Fruit fly (Drosophila melanogaster): ENCODE results near the gene bai.
A peak's percentile ranks its signal among the peaks of the same experiment; 100 is the strongest.

Gene bai

dm6 chr3R:25077280-25077820 is 38.2 kb downstream of the bai start:
- TF ChIP-seq ken (GFP tag; IDR thresholded peaks at IDR 0.05), result no peak
- no peak for TF ChIP-seq chm (GFP tag; IDR thresholded peaks at IDR 0.05)
- no peak for TF ChIP-seq jigr1 (GFP tag; IDR thresholded peaks at IDR 0.05)
- TF ChIP-seq Taf1 (GFP tag; IDR thresholded peaks at IDR 0.05), result no peak
- TF ChIP-seq her (GFP tag; optimal IDR thresholded peaks at IDR 0.05), result no peak
- TF ChIP-seq cad (GFP tag; optimal IDR thresholded peaks at IDR 0.05), result peak; percentile 75
- TF ChIP-seq jing (GFP tag; optimal IDR thresholded peaks at IDR 0.05), result no peak
- TF ChIP-seq CG7556 (GFP tag; optimal IDR thresholded peaks at IDR 0.05), result no peak
- no peak for TF ChIP-seq Mrtf (GFP tag; IDR thresholded peaks at IDR 0.05)
- no peak for TF ChIP-seq Dfd (GFP tag; optimal IDR thresholded peaks at IDR 0.05)
- no peak for TF ChIP-seq nom (GFP tag; optimal IDR thresholded peaks at IDR 0.05)
- TF ChIP-seq cg (GFP tag; optimal IDR thresholded peaks at IDR 0.05), result no peak
- no peak for TF ChIP-seq HmgZ (tag; optimal IDR thresholded peaks at IDR 0.05)
- TF ChIP-seq dmrt99B (tag; optimal IDR thresholded peaks at IDR 0.05), result no peak
- peak; percentile 87 for TF ChIP-seq zen (tag; optimal IDR thresholded peaks at IDR 0.05)
- no peak for TF ChIP-seq hb (GFP tag; IDR thresholded peaks at IDR 0.05; ENCODE audit: partially characterized antibody)
- TF ChIP-seq Adf1 (GFP tag; IDR thresholded peaks at IDR 0.05), result no peak
- TF ChIP-seq cas (GFP tag; IDR thresholded peaks at IDR 0.05), result no peak
- no peak for TF ChIP-seq CHES-1-like (GFP tag; optimal IDR thresholded peaks at IDR 0.05)
- no peak for TF ChIP-seq CG12104 (GFP tag; optimal IDR thresholded peaks at IDR 0.05)
- no peak for TF ChIP-seq CG9437 (GFP tag; optimal IDR thresholded peaks at IDR 0.05)
- no peak for TF ChIP-seq sd (tag; optimal IDR thresholded peaks at IDR 0.05)
- peak; percentile 8 for TF ChIP-seq ac (GFP tag; optimal IDR thresholded peaks at IDR 0.05)
- no peak for TF ChIP-seq Nf-YB (GFP tag; optimal IDR thresholded peaks at IDR 0.05)
- no peak for TF ChIP-seq NC2α (GFP tag; optimal IDR thresholded peaks at IDR 0.05)
- no peak for TF ChIP-seq crp (GFP tag; optimal IDR thresholded peaks at IDR 0.05)
- TF ChIP-seq CG17361 (GFP tag; IDR thresholded peaks at IDR 0.05), result no peak
- TF ChIP-seq CG18476 (GFP tag; optimal IDR thresholded peaks at IDR 0.05), result no peak
- TF ChIP-seq sens (GFP tag), result peak; percentile 8
- no peak for TF ChIP-seq CG12299 (tag; optimal IDR thresholded peaks at IDR 0.05)
- TF ChIP-seq CG4820 (GFP tag; optimal IDR thresholded peaks at IDR 0.05), result no peak
- TF ChIP-seq CG1603 (tag; optimal IDR thresholded peaks at IDR 0.05), result no peak
- 0 out of 3 replicates have a peak, but pooled peaks have one; percentile 14 for TF ChIP-seq zfh1 (GFP tag; IDR thresholded peaks at IDR 0.05)
- no peak for TF ChIP-seq Hr51 (GFP tag; optimal IDR thresholded peaks at IDR 0.05)
- no peak for TF ChIP-seq CG1792 (GFP tag; optimal IDR thresholded peaks at IDR 0.05)
- no peak for TF ChIP-seq vnd (GFP tag; IDR thresholded peaks at IDR 0.05; ENCODE audit: partially characterized antibody)
- TF ChIP-seq Atf3 (GFP tag; optimal IDR thresholded peaks at IDR 0.05), result no peak
- no peak for TF ChIP-seq CG10959 (GFP tag; IDR thresholded peaks at IDR 0.05)
- no peak for TF ChIP-seq sug (tag; optimal IDR thresholded peaks at IDR 0.05)
- no peak for TF ChIP-seq CG6791 (GFP tag; IDR thresholded peaks at IDR 0.05; ENCODE audit: partially characterized antibody)
- TF ChIP-seq CG2199 (GFP tag; IDR thresholded peaks at IDR 0.05), result peak; percentile 85; the same call in 2 of the 3 replicates
- TF ChIP-seq CG15479 (GFP tag; optimal IDR thresholded peaks at IDR 0.05), result no peak
- TF ChIP-seq CG11085 (GFP tag; IDR thresholded peaks at IDR 0.05), result no peak
- no peak for TF ChIP-seq HLH4C (GFP tag; IDR thresholded peaks at IDR 0.05; ENCODE audit: partially characterized antibody)
- TF ChIP-seq sr (GFP tag; IDR thresholded peaks at IDR 0.05), result no peak
- peak in 1 of 2 experiments; percentile 89 for TF ChIP-seq tll (GFP tag; optimal IDR thresholded peaks at IDR 0.05)
- TF ChIP-seq trem (tag; optimal IDR thresholded peaks at IDR 0.05), result no peak
- TF ChIP-seq Med (GFP tag), result peak; percentile 64
- no peak for TF ChIP-seq CG10267 (tag; optimal IDR thresholded peaks at IDR 0.05)
- no peak for TF ChIP-seq ap (GFP tag; IDR thresholded peaks at IDR 0.05)
- no peak for TF ChIP-seq CG17829 (tag; optimal IDR thresholded peaks at IDR 0.05)

Measured in whole organism, embryonic.